Worm (Caenorhabditis elegans): Measurements from ENCODE around the gene rol-6.

DNA sequence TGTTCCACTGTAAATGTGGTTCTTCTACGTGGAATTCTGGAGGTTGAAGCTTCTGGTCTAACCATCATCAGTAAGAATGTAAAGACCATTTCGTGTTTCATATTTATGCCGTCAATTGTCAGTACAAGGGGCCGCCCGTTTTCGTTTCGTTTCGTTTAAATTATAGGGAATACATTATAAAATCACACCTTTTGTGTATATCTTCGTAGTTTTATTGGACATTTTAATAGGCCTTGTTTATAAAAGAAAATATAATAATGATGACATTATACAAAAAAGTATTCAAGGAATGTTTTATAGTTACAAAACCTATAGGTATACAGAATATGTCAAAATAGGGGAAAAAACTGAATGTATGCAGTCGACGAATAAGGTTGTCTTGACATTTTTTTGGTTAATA, 29.1 kb upstream of the rol-6 start, which contains the start of gene ceh-7:
- no peak for TF ChIP-seq ceh-16 (tag; optimal IDR thresholded peaks at IDR 0.05)
- no peak for TF ChIP-seq pha-4 (tag; optimal IDR thresholded peaks at IDR 0.05)
